Worm (Caenorhabditis elegans): ENCODE data around the gene srbc-3.

DNA sequence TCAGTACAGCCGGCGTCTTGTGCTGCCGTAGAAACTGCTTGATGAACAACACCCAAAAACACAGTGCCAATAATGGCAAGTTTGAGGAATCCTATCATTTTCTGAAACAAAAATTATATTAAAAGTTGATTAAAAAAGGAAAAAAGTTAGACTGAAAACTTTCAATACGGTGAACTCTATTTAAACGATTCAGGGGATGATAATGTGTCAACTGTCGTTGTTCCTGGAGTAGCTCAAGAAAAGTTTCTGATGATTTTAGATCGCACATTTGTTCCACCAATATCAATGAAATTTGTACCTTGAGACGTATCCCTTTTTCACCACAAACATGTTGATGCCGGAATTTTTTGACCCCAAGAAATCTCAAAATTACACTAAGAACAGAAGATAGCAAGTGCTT is 40.3 kb upstream of the srbc-3 start, which contains the start of gene T28A11.18:
- TF ChIP-seq ces-1 (GFP tag; optimal IDR thresholded peaks at IDR 0.05) (no peak), ztf-11 (tag; optimal IDR thresholded peaks at IDR 0.05) (no peak), snpc-4 (tag; optimal IDR thresholded peaks at IDR 0.05) (no peak), unc-39 (tag; optimal IDR thresholded peaks at IDR 0.05) (no peak)
